Worm (Caenorhabditis elegans) whole organism, mixed stage, embryonic: Measurements from ENCODE around the gene F54F7.14.

ENCODE experiments used
- ceh-39 ChIP-seq: fragments of 150-350 bp; optimal IDR thresholded peaks from 2 replicates; lab custom pipeline; 2014; ENCODE audit warnings: missing biosample characterization, missing genetic modification characterization
- lsy-2 ChIP-seq: fragments of 150-350 bp; optimal IDR thresholded peaks from 2 replicates; lab custom pipeline; 2014; ENCODE audit warnings: missing biosample characterization, missing genetic modification characterization
- mab-5 ChIP-seq: fragments of 150-350 bp; optimal IDR thresholded peaks from 2 replicates; lab custom pipeline; 2014; ENCODE audit warnings: missing biosample characterization, missing genetic modification characterization
- nhr-28 ChIP-seq: fragments of 150-350 bp; optimal IDR thresholded peaks from 2 replicates; lab custom pipeline; 2014; ENCODE audit warnings: missing biosample characterization, missing genetic modification characterization
- nhr-76 ChIP-seq: sonication (generic microtip); optimal IDR thresholded peaks from 2 replicates; lab custom pipeline; 2017; ENCODE audit warnings: missing biosample characterization, missing genetic modification characterization
- unc-39 ChIP-seq: fragments of 150-350 bp; optimal IDR thresholded peaks from 2 replicates; lab custom pipeline; 2014; ENCODE audit warnings: missing biosample characterization, missing genetic modification characterization

ce11 chrX:11827528-11827927 lies 23.1 kb upstream of the F54F7.14 start:
- TF ChIP-seq unc-39 (tag; lab: Kevin White, UChicago) (no peak), mab-5 (tag; lab: Kevin White, UChicago) (no peak), lsy-2 (no peak), nhr-28 (tag; lab: Kevin White, UChicago) (no peak), nhr-76 (tag; lab: Kevin White, UChicago) (no peak), ceh-39 (tag; lab: Kevin White, UChicago) (no peak)
